Worm (Caenorhabditis elegans): ENCODE results near the gene bir-1.

ce11 chrV:11618173-11618572, 26.1 kb upstream of the bir-1 start, which contains the start of gene glb-15:
- TF ChIP-seq R02D3.7 (tag; optimal IDR thresholded peaks at IDR 0.05), result no peak
- TF ChIP-seq nhr-237 (tag; optimal IDR thresholded peaks at IDR 0.05), result no peak
- TF ChIP-seq egl-27 (tag; optimal IDR thresholded peaks at IDR 0.05), result no peak
- TF ChIP-seq snpc-4 (tag; optimal IDR thresholded peaks at IDR 0.05), result no peak
- TF ChIP-seq ztf-11 (tag; optimal IDR thresholded peaks at IDR 0.05), result no peak
- TF ChIP-seq ama-1 (optimal IDR thresholded peaks at IDR 0.05), result no peak
- TF ChIP-seq aly-2 (tag; optimal IDR thresholded peaks at IDR 0.05), result no peak
- TF ChIP-seq ceh-82 (tag; optimal IDR thresholded peaks at IDR 0.05), result no peak
- no peak for TF ChIP-seq nhr-25 (tag; optimal IDR thresholded peaks at IDR 0.05)
- TF ChIP-seq mab-5 (tag; optimal IDR thresholded peaks at IDR 0.05), result no peak
- no peak for TF ChIP-seq ZK546.5 (tag; optimal IDR thresholded peaks at IDR 0.05)
- TF ChIP-seq unc-62 (GFP tag; optimal IDR thresholded peaks at IDR 0.05), result no peak

Measured in whole organism, L2 larva.